Worm (Caenorhabditis elegans) whole organism, L4 larva: Measurements from ENCODE around the gene ppk-2.

Source experiments
- ZK337.2 ChIP-seq: fragments of 200-800 bp; sonication (Bioruptor generic); IDR thresholded peaks from 2 replicates; pipeline ENCODE4 v1.3.6; 2022; ENCODE audit warnings: missing genetic modification reagents, missing genetic modification characterization, missing compliant biosample characterization
- dve-1 ChIP-seq: sonication (generic microtip); optimal IDR thresholded peaks from 2 replicates; lab custom pipeline; 2017; ENCODE audit warnings: antibody characterized with exemption, mild to moderate bottlenecking, missing genetic modification characterization, missing compliant biosample characterization; ENCODE audit not compliant: insufficient read depth
- pha-4 ChIP-seq, 2 experiments: fragments of 150-350 bp in 1 of 2; fragments of 200-800 bp in 1 of 2; sonication (Bioruptor generic) in 1 of 2; IDR thresholded peaks in 1 of 2; optimal IDR thresholded peaks in 1 of 2; 2 replicates each; pipeline versions ENCODE4 v1.3.6 to Lab custom; 2014 to 2022; ENCODE audit warnings: missing genetic modification characterization in 2 of 2, missing genetic modification reagents in 2 of 2, missing biosample characterization in 1 of 2, missing compliant biosample characterization in 1 of 2

DNA sequence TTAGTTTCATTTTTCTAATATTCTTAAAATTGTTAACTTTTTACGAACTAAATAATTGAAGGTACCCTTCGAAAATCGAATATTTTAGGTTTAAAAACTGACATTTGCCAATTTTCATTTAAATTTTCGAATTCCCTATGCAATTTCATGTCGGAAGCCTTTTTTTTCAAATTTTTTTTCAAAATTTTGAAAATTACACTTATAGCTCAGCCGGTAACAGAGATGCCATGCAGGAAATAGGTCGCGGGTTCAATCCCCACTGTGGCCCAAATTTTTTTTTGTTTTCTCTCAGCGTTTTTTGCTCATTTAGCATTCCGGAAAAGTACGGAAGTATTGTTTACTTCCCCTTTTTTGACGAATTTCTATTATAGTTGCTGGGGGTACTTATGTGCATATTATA lies 27.3 kb downstream of the ppk-2 start:
- no peak for TF ChIP-seq pha-4 (GFP tag; IDR thresholded peaks at IDR 0.05; lab: Robert Waterston, UW)
- TF ChIP-seq pha-4 (tag; optimal IDR thresholded peaks at IDR 0.05; lab: Kevin White, UChicago), result no peak
- TF ChIP-seq dve-1 (tag; lab: Kevin White, UChicago), result no peak
- TF ChIP-seq ZK337.2 (GFP tag; lab: Robert Waterston, UW), result no peak
